Worm (Caenorhabditis elegans): ENCODE results near the gene ncx-3.

- TF ChIP-seq ztf-11 (tag; optimal IDR thresholded peaks at IDR 0.05) (no peak), ceh-43 (GFP tag; optimal IDR thresholded peaks at IDR 0.05) (no peak), mep-1 (tag; optimal IDR thresholded peaks at IDR 0.05) (no peak), nhr-76 (tag; optimal IDR thresholded peaks at IDR 0.05) (no peak), elt-1 (tag; optimal IDR thresholded peaks at IDR 0.05; ENCODE audit: borderline replicate concordance, insufficient read depth) (no peak), snpc-4 (tag; optimal IDR thresholded peaks at IDR 0.05) (no peak), nhr-237 (tag; optimal IDR thresholded peaks at IDR 0.05) (no peak), elt-3 (tag; optimal IDR thresholded peaks at IDR 0.05) (no peak), lsy-2 (tag; optimal IDR thresholded peaks at IDR 0.05) (no peak)
These were observed 1.9 kb upstream of the ncx-3 start for ce11 chrIV:10714594-10714993.
